Fruit fly (Drosophila melanogaster): ENCODE data around the gene Nmd3.

DNA sequence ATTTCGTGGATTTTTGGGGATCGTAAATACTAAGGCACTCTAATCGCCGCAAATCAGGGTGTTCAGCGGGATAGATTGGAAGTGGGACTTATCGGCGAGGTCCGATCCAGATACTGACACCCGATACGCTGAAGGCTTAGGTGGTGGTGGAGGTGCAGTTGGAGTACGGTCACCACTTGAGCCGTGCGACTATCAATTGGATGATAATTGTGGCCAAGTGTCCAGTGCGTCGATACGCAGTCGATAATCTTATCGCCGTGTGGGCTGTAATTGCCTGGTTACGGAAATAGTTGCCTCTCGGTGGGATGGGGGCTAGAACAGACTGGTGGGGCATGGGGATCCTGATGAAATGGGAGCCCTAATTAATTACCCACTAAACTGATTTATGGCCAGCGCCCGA lies 14.8 kb upstream of the Nmd3 start:
- TF ChIP-seq Hmx (GFP tag; optimal IDR thresholded peaks at IDR 0.05) (no peak), gsb (GFP tag; IDR thresholded peaks at IDR 0.05) (no peak), sqz (GFP tag; optimal IDR thresholded peaks at IDR 0.05) (no peak), CG4282 (GFP tag; optimal IDR thresholded peaks at IDR 0.05) (no peak), CG4854 (GFP tag; optimal IDR thresholded peaks at IDR 0.05) (no peak), dati (GFP tag; IDR thresholded peaks at IDR 0.05) (no peak), slou (GFP tag; optimal IDR thresholded peaks at IDR 0.05) (no peak), psq (GFP tag; optimal IDR thresholded peaks at IDR 0.05) (no peak), CG16779 (GFP tag; IDR thresholded peaks at IDR 0.05) (no peak), nmo (GFP tag; optimal IDR thresholded peaks at IDR 0.05) (no peak), hbn (GFP tag; IDR thresholded peaks at IDR 0.05; ENCODE audit: partially characterized antibody) (no peak), zfh1 (GFP tag; IDR thresholded peaks at IDR 0.05) (no peak), CG14710 (tag; optimal IDR thresholded peaks at IDR 0.05) (no peak)

Measured in whole organism, embryonic.